Worm (Caenorhabditis elegans) whole organism, L3 larva: ENCODE measurements around the gene Y82E9BR.14.

Experiments used
- jun-1 ChIP-seq: fragments of 150-350 bp; optimal IDR thresholded peaks from 2 replicates; lab custom pipeline; 2014; ENCODE audit warnings: missing biosample characterization, missing genetic modification reagents, missing genetic modification characterization
- nhr-25 ChIP-seq: sonication (generic microtip); optimal IDR thresholded peaks from 2 replicates; lab custom pipeline; 2017; ENCODE audit warnings: missing biosample characterization, missing genetic modification characterization
- nhr-28 ChIP-seq: fragments of 150-350 bp; optimal IDR thresholded peaks from 2 replicates; lab custom pipeline; 2014; ENCODE audit warnings: missing biosample characterization, missing genetic modification characterization
- snpc-4 ChIP-seq: fragments of 150-350 bp; optimal IDR thresholded peaks from 2 replicates; lab custom pipeline; 2014; ENCODE audit warnings: missing biosample characterization, missing genetic modification characterization

DNA sequence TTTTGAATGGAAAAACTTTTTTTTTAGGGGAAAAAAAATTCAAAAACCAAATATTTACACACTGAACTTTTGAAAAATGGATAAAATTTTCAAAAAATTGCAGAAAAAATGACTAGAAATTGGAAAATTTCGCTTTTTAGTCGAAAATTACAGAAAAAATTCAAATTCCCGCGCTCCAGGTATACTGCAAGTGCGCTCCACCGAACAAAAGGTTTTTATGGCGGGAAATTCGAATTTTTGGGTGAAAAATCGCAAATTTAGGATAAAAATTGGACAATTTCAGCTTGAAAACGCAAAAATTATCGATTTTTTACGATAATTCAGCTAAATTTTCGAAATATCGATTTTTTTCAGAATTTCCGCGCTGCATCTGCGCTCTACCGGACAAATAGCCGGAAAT, 15.4 kb upstream of the Y82E9BR.14 start:
- no peak for TF ChIP-seq snpc-4 (tag; lab: Kevin White, UChicago)
- no peak for TF ChIP-seq nhr-28
- TF ChIP-seq jun-1 (tag; lab: Kevin White, UChicago), result no peak
- TF ChIP-seq nhr-25 (tag; lab: Kevin White, UChicago), result no peak
